Worm (Caenorhabditis elegans): Measurements from ENCODE around the gene his-3.

DNA sequence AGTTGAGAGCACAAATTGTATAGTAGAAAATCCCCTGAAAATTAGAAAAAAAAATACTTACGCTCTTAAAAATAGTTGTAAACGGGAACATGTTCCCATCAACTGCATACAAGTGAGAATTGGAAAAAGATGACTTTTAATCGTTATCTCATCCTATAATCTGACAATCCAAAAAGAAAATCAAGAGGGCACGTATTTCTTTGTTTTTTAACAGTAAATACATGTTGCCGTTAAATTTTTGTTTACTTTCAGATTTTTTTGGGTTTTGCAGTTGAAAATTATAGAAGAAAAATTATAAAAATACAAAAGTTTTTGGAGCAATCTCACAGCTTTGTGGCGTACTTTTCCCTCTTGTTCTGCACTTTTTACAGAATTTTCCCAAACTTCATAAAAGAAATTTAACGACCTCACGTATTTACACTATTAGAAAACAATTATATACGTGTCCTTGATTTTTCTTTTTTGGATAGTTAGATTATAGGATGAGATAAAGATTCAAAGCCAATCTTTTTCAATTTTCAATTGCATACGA, 43.9 kb upstream of the his-3 start, which contains the start of the genes C06C6.9 and C06C6.8:
- no peak for TF ChIP-seq zip-8 (tag; optimal IDR thresholded peaks at IDR 0.05)
- TF ChIP-seq unc-39 (tag; optimal IDR thresholded peaks at IDR 0.05) = no peak
- TF ChIP-seq lin-32 (GFP tag; optimal IDR thresholded peaks at IDR 0.05) = no peak
- TF ChIP-seq lsy-2 (tag; optimal IDR thresholded peaks at IDR 0.05) = no peak
- TF ChIP-seq snpc-4 (tag; optimal IDR thresholded peaks at IDR 0.05) = no peak
- TF ChIP-seq nhr-76 (tag; optimal IDR thresholded peaks at IDR 0.05) = no peak
- TF ChIP-seq nhr-28 (tag; optimal IDR thresholded peaks at IDR 0.05) = no peak
